Worm (Caenorhabditis elegans): ENCODE measurements around the gene lips-2.
"Not testable (repeated sequence)": the region's sequence is repeated elsewhere in the genome, so short reads cannot be mapped to it uniquely, and the experiment has no call there.

Gene lips-2

ce11 chrX:12299834-12300233 lies 14.2 kb downstream of the lips-2 start, which contains the start of gene W06D11.5:
Gene W06D11.5, plus strand, starts transcription at chrX:12300134.
- TF ChIP-seq dmd-4 (tag; optimal IDR thresholded peaks at IDR 0.05) (no peak), ZK546.5 (tag; optimal IDR thresholded peaks at IDR 0.05) (no peak)

ce11 chrX:12302755-12303154 lies 17.2 kb downstream of the lips-2 start, which contains the start of gene dot-1.3:
Gene dot-1.3, minus strand, starts transcription at chrX:12302855.
- not testable (repeated sequence) for TF ChIP-seq lin-39 (tag; optimal IDR thresholded peaks at IDR 0.05); mab-5 (tag; optimal IDR thresholded peaks at IDR 0.05); ama-1 (optimal IDR thresholded peaks at IDR 0.05)

ce11 chrX:12304231-12304630 lies 18.6 kb downstream of the lips-2 start:
- no peak for TF ChIP-seq mab-5 (tag; optimal IDR thresholded peaks at IDR 0.05)
- no peak for TF ChIP-seq sma-9 (GFP tag; optimal IDR thresholded peaks at IDR 0.05)
- no peak for TF ChIP-seq sma-9 (tag; optimal IDR thresholded peaks at IDR 0.05)
- no peak for TF ChIP-seq alr-1 (tag; optimal IDR thresholded peaks at IDR 0.05)
- no peak for TF ChIP-seq nhr-129 (tag; optimal IDR thresholded peaks at IDR 0.05)
- no peak for TF ChIP-seq ztf-4 (tag; optimal IDR thresholded peaks at IDR 0.05)
- no peak for TF ChIP-seq elt-3 (tag; optimal IDR thresholded peaks at IDR 0.05)
- TF ChIP-seq skn-1 (tag; optimal IDR thresholded peaks at IDR 0.05), result no peak
- no peak for TF ChIP-seq sem-4 (tag; optimal IDR thresholded peaks at IDR 0.05)
- TF ChIP-seq snpc-4 (tag; optimal IDR thresholded peaks at IDR 0.05), result no peak
- TF ChIP-seq nhr-10 (tag; optimal IDR thresholded peaks at IDR 0.05), result no peak
- no peak for TF ChIP-seq ceh-82 (tag; optimal IDR thresholded peaks at IDR 0.05)
- no peak for TF ChIP-seq unc-39 (tag; optimal IDR thresholded peaks at IDR 0.05)
- no peak for TF ChIP-seq nhr-25 (tag; optimal IDR thresholded peaks at IDR 0.05)
- TF ChIP-seq C34F6.9 (tag; optimal IDR thresholded peaks at IDR 0.05), result no peak
- TF ChIP-seq Y55F3AM.14 (GFP tag; optimal IDR thresholded peaks at IDR 0.05), result no peak
- TF ChIP-seq R02D3.7 (tag; optimal IDR thresholded peaks at IDR 0.05), result no peak
- no peak for TF ChIP-seq ama-1 (optimal IDR thresholded peaks at IDR 0.05)
- TF ChIP-seq unc-55 (GFP tag; optimal IDR thresholded peaks at IDR 0.05), result no peak
- no peak for TF ChIP-seq nhr-11 (tag; optimal IDR thresholded peaks at IDR 0.05)
- no peak for TF ChIP-seq sma-3 (GFP tag; optimal IDR thresholded peaks at IDR 0.05)

- TF ChIP-seq R02D3.7 (tag; optimal IDR thresholded peaks at IDR 0.05) (no peak), ztf-11 (tag; optimal IDR thresholded peaks at IDR 0.05) (no peak), blmp-1 (tag; optimal IDR thresholded peaks at IDR 0.05; ENCODE audit: insufficient read depth) (no peak), nhr-10 (tag; optimal IDR thresholded peaks at IDR 0.05) (no peak), alr-1 (tag; optimal IDR thresholded peaks at IDR 0.05) (no peak), skn-1 (tag; optimal IDR thresholded peaks at IDR 0.05) (no peak), dmd-4 (tag; optimal IDR thresholded peaks at IDR 0.05) (no peak), nhr-129 (tag; optimal IDR thresholded peaks at IDR 0.05) (no peak), nhr-23 (tag; optimal IDR thresholded peaks at IDR 0.05) (no peak), unc-39 (tag; optimal IDR thresholded peaks at IDR 0.05) (no peak), ZK546.5 (tag; optimal IDR thresholded peaks at IDR 0.05) (no peak), lin-13 (GFP tag; optimal IDR thresholded peaks at IDR 0.05) (no peak)
These were observed 21.0 kb downstream of the lips-2 start, which contains the start of gene phf-32 for ce11 chrX:12306565-12306964. Gene phf-32, plus strand, starts transcription at chrX:12306865.

ce11 chrX:12308045-12308499 lies 22.5 kb downstream of the lips-2 start, which contains the start of gene F17A2.16:
Gene F17A2.16, plus strand, starts transcription at chrX:12308449.
- not testable (repeated sequence) for TF ChIP-seq snpc-4, R02D3.7, nhr-12 (tag; optimal IDR thresholded peaks at IDR 0.05)

- TF ChIP-seq Y55F3AM.14 (GFP tag; optimal IDR thresholded peaks at IDR 0.05), result no peak
- no peak for TF ChIP-seq crh-2 (tag; optimal IDR thresholded peaks at IDR 0.05)
- TF ChIP-seq unc-55 (GFP tag; optimal IDR thresholded peaks at IDR 0.05), result no peak
- no peak for TF ChIP-seq nhr-11 (tag; optimal IDR thresholded peaks at IDR 0.05)
- TF ChIP-seq ztf-1 (GFP tag; conservative IDR thresholded peaks at IDR 0.05), result no peak
- no peak for TF ChIP-seq nhr-77 (tag; optimal IDR thresholded peaks at IDR 0.05)
- TF ChIP-seq gmeb-1 (tag; optimal IDR thresholded peaks at IDR 0.05), result no peak
- TF ChIP-seq alr-1 (tag; optimal IDR thresholded peaks at IDR 0.05), result no peak
- TF ChIP-seq lin-11 (tag; optimal IDR thresholded peaks at IDR 0.05), result no peak
- no peak for TF ChIP-seq lin-13 (GFP tag; optimal IDR thresholded peaks at IDR 0.05)
- TF ChIP-seq ceh-16 (tag; optimal IDR thresholded peaks at IDR 0.05), result no peak
- TF ChIP-seq mab-5 (tag; optimal IDR thresholded peaks at IDR 0.05), result no peak
- TF ChIP-seq sma-3 (GFP tag; optimal IDR thresholded peaks at IDR 0.05), result no peak
- no peak for TF ChIP-seq C34F6.9 (tag; optimal IDR thresholded peaks at IDR 0.05)
- TF ChIP-seq ztf-11 (tag; optimal IDR thresholded peaks at IDR 0.05), result no peak
- TF ChIP-seq elt-1 (tag; optimal IDR thresholded peaks at IDR 0.05), result no peak
- TF ChIP-seq nhr-12 (tag; optimal IDR thresholded peaks at IDR 0.05), result no peak
- TF ChIP-seq ztf-4 (tag; optimal IDR thresholded peaks at IDR 0.05), result no peak
These were observed 28.2 kb downstream of the lips-2 start for ce11 chrX:12313779-12314178.
